Worm (Caenorhabditis elegans): ENCODE data around the gene ref-2.

The ref-2 gene

ce11 chrX:7726351-7726750 is 17.7 kb upstream of the ref-2 start:
- no peak for TF ChIP-seq ama-1 (optimal IDR thresholded peaks at IDR 0.05)
- peak; percentile 12 for TF ChIP-seq nhr-90 (tag; optimal IDR thresholded peaks at IDR 0.05; ENCODE audit: poor library complexity)
- TF ChIP-seq nhr-76 (tag; optimal IDR thresholded peaks at IDR 0.05), result no peak
- no peak for TF ChIP-seq lin-14 (GFP tag; optimal IDR thresholded peaks at IDR 0.05)
- no peak for TF ChIP-seq zag-1 (tag; optimal IDR thresholded peaks at IDR 0.05)
- no peak for TF ChIP-seq mdl-1 (tag; optimal IDR thresholded peaks at IDR 0.05)
- TF ChIP-seq efl-1 (optimal IDR thresholded peaks at IDR 0.05), result no peak
- TF ChIP-seq efl-1 (GFP tag; optimal IDR thresholded peaks at IDR 0.05 in 1 of 2), result peak in 1 of 2 experiments; percentile 90

- TF ChIP-seq nhr-28 (tag; optimal IDR thresholded peaks at IDR 0.05) (no peak), C34B4.2 (tag; optimal IDR thresholded peaks at IDR 0.05) (no peak), blmp-1 (tag; optimal IDR thresholded peaks at IDR 0.05) (no peak), unc-62 (GFP tag; optimal IDR thresholded peaks at IDR 0.05) (no peak), hlh-17 (GFP tag; optimal IDR thresholded peaks at IDR 0.05; ENCODE audit: borderline replicate concordance) (no peak), C04F5.9 (tag; optimal IDR thresholded peaks at IDR 0.05) (no peak), sup-37 (GFP tag; optimal IDR thresholded peaks at IDR 0.05) (no peak), fkh-8 (tag; optimal IDR thresholded peaks at IDR 0.05) (no peak), pax-3 (tag; optimal IDR thresholded peaks at IDR 0.05) (no peak), lsy-2 (tag; optimal IDR thresholded peaks at IDR 0.05) (no peak), mab-9 (GFP tag; IDR thresholded peaks at IDR 0.05) (no peak)
Measured at ce11 chrX:7727601-7728000, 16.4 kb upstream of the ref-2 start, which contains the start of gene vit-1. TSS of gene vit-1 (plus strand) at chrX:7727889.

- no peak for TF ChIP-seq nhr-11 (tag; optimal IDR thresholded peaks at IDR 0.05)
- TF ChIP-seq swsn-7 (tag; optimal IDR thresholded peaks at IDR 0.05), result no peak
- TF ChIP-seq mef-2 (tag; optimal IDR thresholded peaks at IDR 0.05), result no peak
- no peak for TF ChIP-seq sup-37 (GFP tag; optimal IDR thresholded peaks at IDR 0.05)
- TF ChIP-seq nhr-12 (tag; optimal IDR thresholded peaks at IDR 0.05), result no peak
- no peak for TF ChIP-seq blmp-1 (tag; optimal IDR thresholded peaks at IDR 0.05)
- TF ChIP-seq snu-23 (GFP tag; optimal IDR thresholded peaks at IDR 0.05), result no peak
- no peak for TF ChIP-seq rnt-1 (tag; optimal IDR thresholded peaks at IDR 0.05)
- TF ChIP-seq nhr-28 (tag; optimal IDR thresholded peaks at IDR 0.05), result no peak
- no peak for TF ChIP-seq egl-13 (tag; optimal IDR thresholded peaks at IDR 0.05)
- TF ChIP-seq mep-1 (tag; optimal IDR thresholded peaks at IDR 0.05), result no peak
- no peak for TF ChIP-seq hlh-17 (GFP tag; optimal IDR thresholded peaks at IDR 0.05; ENCODE audit: borderline replicate concordance)
- TF ChIP-seq aha-1 (tag; optimal IDR thresholded peaks at IDR 0.05), result no peak
- TF ChIP-seq Y116A8C.19 (tag; optimal IDR thresholded peaks at IDR 0.05; ENCODE audit: borderline replicate concordance), result no peak
- TF ChIP-seq zip-4 (GFP tag; optimal IDR thresholded peaks at IDR 0.05), result no peak
- TF ChIP-seq lsy-2 (tag; optimal IDR thresholded peaks at IDR 0.05), result no peak
- TF ChIP-seq xbp-1 (tag; optimal IDR thresholded peaks at IDR 0.05), result no peak
- TF ChIP-seq C04F5.9 (tag; optimal IDR thresholded peaks at IDR 0.05), result no peak
- no peak for TF ChIP-seq sox-4 (tag; optimal IDR thresholded peaks at IDR 0.05)
Measured at ce11 chrX:7733571-7733970, 10.5 kb upstream of the ref-2 start.

ce11 chrX:7736171-7736570 is 7.9 kb upstream of the ref-2 start, which contains the start of gene set-12:
TSS of gene set-12 (minus strand) at chrX:7736271.
- no peak for TF ChIP-seq lin-35 (GFP tag; optimal IDR thresholded peaks at IDR 0.05)
- no peak for TF ChIP-seq C34B4.2 (tag; optimal IDR thresholded peaks at IDR 0.05)
- TF ChIP-seq swsn-7 (tag; optimal IDR thresholded peaks at IDR 0.05), result no peak

ce11 chrX:7739353-7739752 is 4.7 kb upstream of the ref-2 start, which contains the start of gene K09F5.1:
TSS of gene K09F5.1 (plus strand) at chrX:7739653.
- TF ChIP-seq mab-9 (GFP tag; IDR thresholded peaks at IDR 0.05) (no peak), egl-27 (tag; optimal IDR thresholded peaks at IDR 0.05) (no peak), ces-1 (GFP tag; optimal IDR thresholded peaks at IDR 0.05) (no peak), fkh-8 (tag; optimal IDR thresholded peaks at IDR 0.05) (no peak), unc-98 (GFP tag; IDR thresholded peaks at IDR 0.05) (no peak), lin-35 (GFP tag; optimal IDR thresholded peaks at IDR 0.05) (no peak), nhr-237 (tag; optimal IDR thresholded peaks at IDR 0.05) (no peak), grh-1 (GFP tag; IDR thresholded peaks at IDR 0.05) (no peak), snu-23 (GFP tag; optimal IDR thresholded peaks at IDR 0.05) (no peak), snpc-4 (tag; optimal IDR thresholded peaks at IDR 0.05) (no peak), blmp-1 (tag; optimal IDR thresholded peaks at IDR 0.05) (no peak), aha-1 (tag; optimal IDR thresholded peaks at IDR 0.05) (no peak), mdl-1 (tag; optimal IDR thresholded peaks at IDR 0.05) (no peak), ets-5 (GFP tag; IDR thresholded peaks at IDR 0.05) (no peak), tbx-2 (tag; optimal IDR thresholded peaks at IDR 0.05) (no peak), aly-2 (tag; optimal IDR thresholded peaks at IDR 0.05) (no peak)

Data from whole organism, L1 larva.